Fruit fly (Drosophila melanogaster) whole organism, adult: ENCODE results near the gene crc.

Experiments used
- CG12768 ChIP-seq: fragments of 200-800 bp; sonication (Bioruptor generic); optimal IDR thresholded peaks from 2 replicates; lab custom pipeline; 2017; ENCODE audit warnings: missing biosample characterization, missing genetic modification characterization, mild to moderate bottlenecking, moderate library complexity, missing genetic modification reagents
- CG5204 ChIP-seq: fragments of 200-800 bp; sonication (Bioruptor generic); optimal IDR thresholded peaks from 2 replicates; lab custom pipeline; 2016; ENCODE audit warnings: missing biosample characterization, missing genetic modification characterization
- Crg-1 ChIP-seq: fragments of 200-800 bp; sonication (Bioruptor generic); optimal IDR thresholded peaks from 2 replicates; lab custom pipeline; 2016; ENCODE audit warnings: missing biosample characterization, missing genetic modification characterization
- bab1 ChIP-seq: fragments of 200-800 bp; sonication (Bioruptor generic); optimal IDR thresholded peaks from 3 replicates; lab custom pipeline; 2019; ENCODE audit warnings: missing biosample characterization, mild to moderate bottlenecking, missing genetic modification characterization, moderate library complexity
- cnc ChIP-seq, 2 experiments: fragments of >200 bp; optimal IDR thresholded peaks; 2 replicates each; lab custom pipeline; 2017

- TF ChIP-seq Crg-1 (no peak), cnc (optimal IDR thresholded peaks at IDR 0.05; lab: Kevin White, UChicago) (no peak), bab1 (GFP tag; lab: Kevin White, UChicago) (no peak), CG12768 (GFP tag; lab: Kevin White, UChicago) (no peak), CG5204 (GFP tag; lab: Kevin White, UChicago) (no peak)
These were observed 8.6 kb upstream of the crc start for dm6 chr2L:21302064-21302463.
